Worm (Caenorhabditis elegans): ENCODE measurements around the gene T07C4.12.

T07C4.12 gene

ce11 chrIII:10353423-10353822, 21.0 kb upstream of the T07C4.12 start:
- TF ChIP-seq lin-54 (GFP tag; optimal IDR thresholded peaks at IDR 0.05) (no peak), zfh-2 (GFP tag; conservative IDR thresholded peaks at IDR 0.05) (0 out of 2 replicates have a peak, but pooled peaks have one; percentile 54)

ce11 chrIII:10351595-10352207, 19.2 kb upstream of the T07C4.12 start, which contains the start of gene T07C4.3:
Gene T07C4.3 (plus strand): TSS chrIII:10352157.
- TF ChIP-seq lsl-1 (GFP tag; optimal IDR thresholded peaks at IDR 0.05) (peak; percentile 83), ztf-26 (tag; optimal IDR thresholded peaks at IDR 0.05) (no peak), sdz-38 (tag; optimal IDR thresholded peaks at IDR 0.05) (no peak), F33H1.4 (GFP tag; IDR thresholded peaks at IDR 0.05) (peak; percentile 49; the same call in 1 of the 2 replicates), K12H6.12 (tag; optimal IDR thresholded peaks at IDR 0.05) (no peak), egrh-3 (GFP tag; IDR thresholded peaks at IDR 0.05) (no peak), ama-1 (optimal IDR thresholded peaks at IDR 0.05) (no peak), ama-1 (GFP tag; optimal IDR thresholded peaks at IDR 0.05) (no peak), akir-1 (GFP tag; optimal IDR thresholded peaks at IDR 0.05) (no peak), dox-1 (GFP tag; IDR thresholded peaks at IDR 0.05) (0 out of 2 replicates have a peak, but pooled peaks have one; percentile 19), zim-3 (tag; optimal IDR thresholded peaks at IDR 0.05) (no peak), hsf-1 (GFP tag; IDR thresholded peaks at IDR 0.05) (0 out of 2 replicates have a peak, but pooled peaks have one; percentile 27), madf-6 (GFP tag; IDR thresholded peaks at IDR 0.05) (peak; percentile 79), tlf-1 (GFP tag; optimal IDR thresholded peaks at IDR 0.05) (peak; percentile 44), fkh-3 (tag; optimal IDR thresholded peaks at IDR 0.05) (no peak), madf-8 (GFP tag; conservative IDR thresholded peaks at IDR 0.05) (peak; percentile 59), B0019.2 (GFP tag; conservative IDR thresholded peaks at IDR 0.05) (peak; percentile 63; the same call in 1 of the 2 replicates), lin-54 (GFP tag; optimal IDR thresholded peaks at IDR 0.05) (peak; percentile 33), C06A6.2 (GFP tag; conservative IDR thresholded peaks at IDR 0.05) (no peak), ceh-91 (GFP tag; IDR thresholded peaks at IDR 0.05) (peak; percentile 65), C17E4.6 (GFP tag; IDR thresholded peaks at IDR 0.05) (no peak), dpl-1 (GFP tag; optimal IDR thresholded peaks at IDR 0.05) (peak; percentile 32), nhr-90 (tag; optimal IDR thresholded peaks at IDR 0.05) (no peak), pha-4 (tag; optimal IDR thresholded peaks at IDR 0.05) (no peak), tbp1 (GFP tag; optimal IDR thresholded peaks at IDR 0.05) (no peak), ceh-58 (GFP tag; IDR thresholded peaks at IDR 0.05) (no peak), F10E7.11 (tag; optimal IDR thresholded peaks at IDR 0.05) (no peak), efl-1 (GFP tag; optimal IDR thresholded peaks at IDR 0.05) (peak; percentile 70), B0035.1 (tag; optimal IDR thresholded peaks at IDR 0.05) (no peak), D2030.7 (GFP tag; IDR thresholded peaks at IDR 0.05) (peak; percentile 71), xnd-1 (tag; optimal IDR thresholded peaks at IDR 0.05) (peak; percentile 28)

- TF ChIP-seq zfh-2 (GFP tag; conservative IDR thresholded peaks at IDR 0.05): peak; percentile 46; the same call in 1 of the 2 replicates
- TF ChIP-seq nhr-80 (tag; optimal IDR thresholded peaks at IDR 0.05): no peak
Observed at ce11 chrIII:10347049-10347448, 14.6 kb upstream of the T07C4.12 start, which contains the start of gene tbx-8. Gene tbx-8 (plus strand): TSS chrIII:10347349.

ce11 chrIII:10344762-10345161, 12.3 kb upstream of the T07C4.12 start:
- TF ChIP-seq lin-54 (GFP tag; optimal IDR thresholded peaks at IDR 0.05): no peak
- TF ChIP-seq hmg-1.2 (GFP tag; IDR thresholded peaks at IDR 0.05): no peak
- TF ChIP-seq unc-62 (GFP tag; optimal IDR thresholded peaks at IDR 0.05): peak; percentile 56
- TF ChIP-seq mel-28 (tag; optimal IDR thresholded peaks at IDR 0.05; ENCODE audit: borderline replicate concordance): no peak
